Fruit fly (Drosophila melanogaster): ENCODE data around the gene CG43675.

dm6 chr3R:9359393-9359792, 4.1 kb downstream of the CG43675 start:
- TF ChIP-seq CG8478 (optimal IDR thresholded peaks at IDR 0.05): no peak
- TF ChIP-seq CTCF (optimal IDR thresholded peaks at IDR 0.05): no peak
